Fruit fly (Drosophila melanogaster) whole organism, adult: ENCODE results near the gene CG5078.

Experiments
- CG12768 ChIP-seq: fragments of 200-800 bp; sonication (Bioruptor generic); optimal IDR thresholded peaks from 2 replicates; lab custom pipeline; 2017; ENCODE audit warnings: missing biosample characterization, missing genetic modification characterization, mild to moderate bottlenecking, moderate library complexity, missing genetic modification reagents
- CG33017 ChIP-seq: fragments of 200-800 bp; sonication (Bioruptor generic); optimal IDR thresholded peaks from 2 replicates; lab custom pipeline; 2018; ENCODE audit warnings: missing biosample characterization, mild to moderate bottlenecking, missing genetic modification characterization, moderate library complexity
- CG5204 ChIP-seq: fragments of 200-800 bp; sonication (Bioruptor generic); optimal IDR thresholded peaks from 2 replicates; lab custom pipeline; 2016; ENCODE audit warnings: missing biosample characterization, missing genetic modification characterization
- CG7101 ChIP-seq: fragments of 200-800 bp; sonication (Bioruptor generic); optimal IDR thresholded peaks from 2 replicates; lab custom pipeline; 2018; ENCODE audit warnings: missing biosample characterization, mild to moderate bottlenecking, missing genetic modification characterization, moderate library complexity
- Clk ChIP-seq: fragments of 200-800 bp; sonication (Bioruptor generic); optimal IDR thresholded peaks from 2 replicates; lab custom pipeline; 2017; ENCODE audit warnings: missing biosample characterization, missing genetic modification characterization
- Crg-1 ChIP-seq: fragments of 200-800 bp; sonication (Bioruptor generic); optimal IDR thresholded peaks from 2 replicates; lab custom pipeline; 2016; ENCODE audit warnings: missing biosample characterization, missing genetic modification characterization
- Hr96 ChIP-seq: fragments of 200-800 bp; sonication (Bioruptor generic); optimal IDR thresholded peaks from 2 replicates; lab custom pipeline; 2016; ENCODE audit warnings: missing biosample characterization, missing genetic modification characterization
- Mnt ChIP-seq: fragments of 200-800 bp; sonication (Bioruptor generic); optimal IDR thresholded peaks from 2 replicates; lab custom pipeline; 2016; ENCODE audit warnings: missing biosample characterization, mild to moderate bottlenecking, missing genetic modification characterization
- cic ChIP-seq: fragments of 200-800 bp; sonication (Bioruptor generic); optimal IDR thresholded peaks from 2 replicates; lab custom pipeline; 2017; ENCODE audit warnings: missing biosample characterization, mild to moderate bottlenecking, missing genetic modification characterization, moderate library complexity
- cnc ChIP-seq, 2 experiments: fragments of >200 bp; optimal IDR thresholded peaks; 2 replicates each; lab custom pipeline; 2017
- kay ChIP-seq: fragments of 200-800 bp; sonication (Bioruptor generic); peaks from one replicate; lab custom pipeline; 2016; ENCODE audit warnings: missing biosample characterization, missing genetic modification characterization, borderline replicate concordance
- ovo ChIP-seq: fragments of 200-800 bp; sonication (Bioruptor generic); optimal IDR thresholded peaks from 2 replicates; lab custom pipeline; 2016; ENCODE audit warnings: missing biosample characterization, missing genetic modification characterization
- toe ChIP-seq: fragments of 200-800 bp; sonication (Bioruptor generic); optimal IDR thresholded peaks from 2 replicates; lab custom pipeline; 2016; ENCODE audit warnings: missing biosample characterization, missing genetic modification characterization

dm6 chr3L:20531257-20531656, 25.4 kb downstream of the CG5078 start:
- no peak for TF ChIP-seq Crg-1
- TF ChIP-seq kay = no peak
- no peak for TF ChIP-seq Hr96 (GFP tag; lab: Kevin White, UChicago)
- no peak for TF ChIP-seq Clk (GFP tag; lab: Kevin White, UChicago)
- no peak for TF ChIP-seq CG12768 (GFP tag; lab: Kevin White, UChicago)
- TF ChIP-seq cic (GFP tag; lab: Kevin White, UChicago) = no peak
- TF ChIP-seq CG33017 (tag; lab: Kevin White, UChicago) = no peak
- TF ChIP-seq Mnt (GFP tag; lab: Kevin White, UChicago) = no peak
- no peak for TF ChIP-seq CG7101 (tag; lab: Kevin White, UChicago)
- no peak for TF ChIP-seq CG5204 (GFP tag; lab: Kevin White, UChicago)
- TF ChIP-seq cnc (optimal IDR thresholded peaks at IDR 0.05; lab: Kevin White, UChicago) = no peak
- no peak for TF ChIP-seq toe (GFP tag; lab: Kevin White, UChicago)
- TF ChIP-seq ovo (GFP tag; lab: Kevin White, UChicago) = no peak
